Worm (Caenorhabditis elegans): ENCODE data around the gene zyg-1.

The zyg-1 gene

ce11 chrII:5667540-5667939, 18.0 kb downstream of the zyg-1 start (continued):
- no peak for TF ChIP-seq Y53G8AR.9 (GFP tag; conservative IDR thresholded peaks at IDR 0.05)

DNA sequence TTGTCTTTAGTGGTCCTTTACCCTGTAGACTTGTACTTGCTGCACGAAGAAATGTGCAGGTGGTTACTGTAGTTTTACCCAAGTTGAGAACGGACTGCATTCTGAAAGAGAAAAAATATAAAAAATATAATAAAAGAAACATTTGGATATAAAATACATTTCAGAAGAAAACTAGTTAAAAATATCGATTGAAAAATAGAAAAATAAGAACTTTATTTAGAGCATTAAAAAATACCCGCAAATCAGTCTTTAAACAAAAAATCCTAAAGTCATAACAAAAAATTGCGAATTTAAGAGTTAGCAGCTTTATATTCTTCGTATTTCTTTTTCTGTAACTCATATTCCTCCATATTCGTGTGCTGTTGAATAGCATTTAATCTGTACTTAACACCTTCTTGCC, 19.3 kb downstream of the zyg-1 start, which contains the start of gene C25H3.7:
Gene C25H3.7, minus strand, starts transcription at position 101 of the 400 bp plus-strand sequence.
- no peak for TF ChIP-seq somi-1 (GFP tag; optimal IDR thresholded peaks at IDR 0.05)
- no peak for TF ChIP-seq ama-1 (optimal IDR thresholded peaks at IDR 0.05)
- no peak for TF ChIP-seq ama-1 (GFP tag; optimal IDR thresholded peaks at IDR 0.05)
- TF ChIP-seq F39B2.1 (GFP tag; IDR thresholded peaks at IDR 0.05) = no peak
- no peak for TF ChIP-seq egrh-3 (GFP tag; IDR thresholded peaks at IDR 0.05)
- no peak for TF ChIP-seq F49E8.2 (tag; optimal IDR thresholded peaks at IDR 0.05; ENCODE audit: insufficient read depth)
- TF ChIP-seq ZK185.1 (tag; optimal IDR thresholded peaks at IDR 0.05; ENCODE audit: poor library complexity, severe bottlenecking) = no peak
- no peak for TF ChIP-seq nhr-120 (GFP tag; IDR thresholded peaks at IDR 0.05)
- no peak for TF ChIP-seq nfyb-1 (GFP tag; IDR thresholded peaks at IDR 0.05)
- no peak for TF ChIP-seq lin-26 (GFP tag; IDR thresholded peaks at IDR 0.05)
- TF ChIP-seq efl-1 (GFP tag; optimal IDR thresholded peaks at IDR 0.05) = no peak
- TF ChIP-seq nhr-27 (tag; optimal IDR thresholded peaks at IDR 0.05) = no peak
- TF ChIP-seq pbrm-1 (GFP tag; IDR thresholded peaks at IDR 0.05) = no peak
- TF ChIP-seq dpff-1 (tag; optimal IDR thresholded peaks at IDR 0.05) = no peak
- no peak for TF ChIP-seq madf-3 (GFP tag; IDR thresholded peaks at IDR 0.05)
- no peak for TF ChIP-seq sea-2 (GFP tag; IDR thresholded peaks at IDR 0.05)

- TF ChIP-seq Y79H2A.3 (GFP tag; conservative IDR thresholded peaks at IDR 0.05) = no peak
- no peak for TF ChIP-seq dpl-1 (GFP tag; optimal IDR thresholded peaks at IDR 0.05)
- no peak for TF ChIP-seq ztf-25 (GFP tag; IDR thresholded peaks at IDR 0.05)
- TF ChIP-seq fkh-3 (tag; optimal IDR thresholded peaks at IDR 0.05) = no peak
- no peak for TF ChIP-seq rec-8 (tag; optimal IDR thresholded peaks at IDR 0.05)
- TF ChIP-seq lin-26 (GFP tag; IDR thresholded peaks at IDR 0.05) = no peak
- no peak for TF ChIP-seq lin-40 (tag; optimal IDR thresholded peaks at IDR 0.05)
- TF ChIP-seq xnd-1 (tag; optimal IDR thresholded peaks at IDR 0.05) = no peak
- TF ChIP-seq mel-28 (tag; optimal IDR thresholded peaks at IDR 0.05; ENCODE audit: borderline replicate concordance) = no peak
- TF ChIP-seq B0261.1 (tag; optimal IDR thresholded peaks at IDR 0.05) = no peak
- no peak for TF ChIP-seq dox-1 (GFP tag; IDR thresholded peaks at IDR 0.05)
- no peak for TF ChIP-seq nfya-1 (tag; optimal IDR thresholded peaks at IDR 0.05; ENCODE audit: borderline replicate concordance, insufficient read depth)
- no peak for TF ChIP-seq aptf-2 (GFP tag; conservative IDR thresholded peaks at IDR 0.05)
- no peak for TF ChIP-seq attf-5 (GFP tag; optimal IDR thresholded peaks at IDR 0.05)
- no peak for TF ChIP-seq hrde-1 (tag; optimal IDR thresholded peaks at IDR 0.05; ENCODE audit: borderline replicate concordance)
- no peak for TF ChIP-seq ztf-18 (tag; optimal IDR thresholded peaks at IDR 0.05)
- TF ChIP-seq unc-62 (GFP tag; optimal IDR thresholded peaks at IDR 0.05) = no peak
- TF ChIP-seq ztf-28 (GFP tag; IDR thresholded peaks at IDR 0.05) = no peak
- no peak for TF ChIP-seq sptf-2 (GFP tag; optimal IDR thresholded peaks at IDR 0.05)
- no peak for TF ChIP-seq F23B12.7 (tag; optimal IDR thresholded peaks at IDR 0.05; ENCODE audit: insufficient read depth)
These were observed 20.0 kb downstream of the zyg-1 start, which contains the start of gene C25H3.17 for ce11 chrII:5669580-5669979. Gene C25H3.17 (minus strand): TSS chrII:5669680.

Data from whole organism, young adult.